Fruit fly (Drosophila melanogaster): ENCODE measurements around the gene Imp.
A peak's percentile ranks its signal among the peaks of the same experiment; 100 is the strongest.

The Imp gene

DNA sequence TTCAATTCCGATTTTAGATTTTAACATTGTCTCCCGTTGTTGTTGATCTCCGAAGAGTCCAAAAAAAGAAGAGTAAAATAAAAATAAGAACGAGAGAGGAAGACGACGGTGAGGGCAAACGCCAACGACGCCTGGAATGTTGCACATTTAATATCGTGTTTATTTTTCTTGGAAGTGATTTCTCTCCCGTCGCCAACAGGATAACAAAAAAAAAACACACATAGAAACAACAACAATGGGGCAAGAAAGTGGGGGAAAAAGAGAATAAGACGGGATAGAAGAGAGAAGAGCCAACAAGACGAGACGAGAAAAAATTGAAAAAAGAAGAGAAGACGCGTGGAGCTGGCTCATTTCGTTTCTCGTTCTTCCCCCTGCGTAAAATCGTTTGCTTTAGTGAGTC lies 23.0 kb downstream of the Imp start (continued):
- TF ChIP-seq CG13296 (GFP tag; optimal IDR thresholded peaks at IDR 0.05), result no peak
- TF ChIP-seq CG4730 (GFP tag; IDR thresholded peaks at IDR 0.05), result no peak
- TF ChIP-seq wdn (GFP tag; IDR thresholded peaks at IDR 0.05), result no peak
- TF ChIP-seq her (GFP tag; optimal IDR thresholded peaks at IDR 0.05), result no peak
- TF ChIP-seq CG7271 (tag; optimal IDR thresholded peaks at IDR 0.05), result no peak
- TF ChIP-seq sc (optimal IDR thresholded peaks at IDR 0.05), result no peak
- no peak for TF ChIP-seq sc (GFP tag; optimal IDR thresholded peaks at IDR 0.05)
- no peak for TF ChIP-seq onecut (GFP tag; IDR thresholded peaks at IDR 0.05)
- no peak for TF ChIP-seq dati (GFP tag; IDR thresholded peaks at IDR 0.05)
- no peak for TF ChIP-seq CG1603 (tag; optimal IDR thresholded peaks at IDR 0.05)
- 0 out of 4 replicates have a peak, but pooled peaks have one; percentile 20 for TF ChIP-seq chinmo (GFP tag; IDR thresholded peaks at IDR 0.05; ENCODE audit: partially characterized antibody)
- TF ChIP-seq tup (GFP tag; optimal IDR thresholded peaks at IDR 0.05), result no peak
- TF ChIP-seq btn (GFP tag; optimal IDR thresholded peaks at IDR 0.05), result no peak
- no peak for TF ChIP-seq CG6791 (GFP tag; IDR thresholded peaks at IDR 0.05; ENCODE audit: partially characterized antibody)
- no peak for TF ChIP-seq CG12155 (GFP tag; optimal IDR thresholded peaks at IDR 0.05)
- peak in 1 of 3 experiments; percentile 95 for TF ChIP-seq Stat92E (GFP tag; optimal IDR thresholded peaks at IDR 0.05)
- TF ChIP-seq CG10979 (tag; optimal IDR thresholded peaks at IDR 0.05), result no peak
- no peak for TF ChIP-seq Taf1 (GFP tag; IDR thresholded peaks at IDR 0.05)
- TF ChIP-seq CG11560 (tag; IDR thresholded peaks at IDR 0.05), result no peak
- TF ChIP-seq ab (GFP tag; optimal IDR thresholded peaks at IDR 0.05), result no peak
- TF ChIP-seq BEAF-32 (GFP tag; optimal IDR thresholded peaks at IDR 0.05), result no peak
- no peak for TF ChIP-seq MBD-R2 (GFP tag; IDR thresholded peaks at IDR 0.05)
- TF ChIP-seq Pdp1 (GFP tag; optimal IDR thresholded peaks at IDR 0.05), result no peak
- TF ChIP-seq CG1602 (GFP tag; optimal IDR thresholded peaks at IDR 0.05), result no peak
- no peak for TF ChIP-seq CG1024 (GFP tag; IDR thresholded peaks at IDR 0.05)
- TF ChIP-seq ftz-f1 (GFP tag; optimal IDR thresholded peaks at IDR 0.05), result no peak
- no peak for TF ChIP-seq tx (GFP tag; optimal IDR thresholded peaks at IDR 0.05)
- no peak for TF ChIP-seq lbe (GFP tag; optimal IDR thresholded peaks at IDR 0.05)
- no peak for TF ChIP-seq CG17568 (GFP tag; optimal IDR thresholded peaks at IDR 0.05)
- no peak for TF ChIP-seq dan (GFP tag; IDR thresholded peaks at IDR 0.05)
- TF ChIP-seq Chrac-16 (GFP tag; optimal IDR thresholded peaks at IDR 0.05), result no peak
- peak; percentile 74 for TF ChIP-seq sqz (GFP tag; optimal IDR thresholded peaks at IDR 0.05)
- no peak for TF ChIP-seq unc-4 (GFP tag; IDR thresholded peaks at IDR 0.05; ENCODE audit: partially characterized antibody)
- no peak for TF ChIP-seq unpg (GFP tag; optimal IDR thresholded peaks at IDR 0.05)
- no peak for TF ChIP-seq maf-S (GFP tag; optimal IDR thresholded peaks at IDR 0.05)
- no peak for TF ChIP-seq trh (GFP tag; optimal IDR thresholded peaks at IDR 0.05)
- TF ChIP-seq CG17829 (tag; optimal IDR thresholded peaks at IDR 0.05), result no peak
- no peak for TF ChIP-seq Lhr (GFP tag; optimal IDR thresholded peaks at IDR 0.05)
- no peak for TF ChIP-seq CG18764 (GFP tag; optimal IDR thresholded peaks at IDR 0.05)
- no peak for TF ChIP-seq HLH54F (GFP tag; optimal IDR thresholded peaks at IDR 0.05)
- TF ChIP-seq CG30403 (GFP tag; optimal IDR thresholded peaks at IDR 0.05), result no peak
- no peak for TF ChIP-seq Mad (GFP tag; optimal IDR thresholded peaks at IDR 0.05)
- peak in 1 of 2 experiments; percentile 4 for TF ChIP-seq eve (GFP tag; optimal IDR thresholded peaks at IDR 0.05)
- TF ChIP-seq sob (GFP tag; IDR thresholded peaks at IDR 0.05), result no peak
- no peak for TF ChIP-seq tll (GFP tag; optimal IDR thresholded peaks at IDR 0.05)
- no peak for TF ChIP-seq twi (tag; optimal IDR thresholded peaks at IDR 0.05)
- TF ChIP-seq crol (GFP tag; IDR thresholded peaks at IDR 0.05), result peak; percentile 31; the same call in 1 of the 2 replicates
- peak; percentile 84 for TF ChIP-seq pros (GFP tag; optimal IDR thresholded peaks at IDR 0.05)
- peak; percentile 38 to 46 for TF ChIP-seq Trl (optimal IDR thresholded peaks at IDR 0.05)
- no peak for TF ChIP-seq Trl (GFP tag; optimal IDR thresholded peaks at IDR 0.05)
- no peak for TF ChIP-seq stc (GFP tag; IDR thresholded peaks at IDR 0.05)
- TF ChIP-seq crc (GFP tag; optimal IDR thresholded peaks at IDR 0.05), result no peak
